Fruit fly (Drosophila melanogaster) whole organism, adult: ENCODE data around the gene CG9586.

Source experiments
- CG11617 ChIP-seq: fragments of 200-800 bp; sonication (Bioruptor generic); optimal IDR thresholded peaks from 2 replicates; lab custom pipeline; 2017; ENCODE audit warnings: mild to moderate bottlenecking, missing biosample characterization, missing genetic modification reagents, missing genetic modification characterization
- CG14711 ChIP-seq: fragments of 200-800 bp; sonication (Bioruptor generic); optimal IDR thresholded peaks from 2 replicates; lab custom pipeline; 2018; ENCODE audit warnings: missing biosample characterization, mild to moderate bottlenecking, missing genetic modification characterization, moderate library complexity
- CG1620 ChIP-seq: fragments of 200-800 bp; sonication (Bioruptor generic); optimal IDR thresholded peaks from 2 replicates; lab custom pipeline; 2016; ENCODE audit warnings: missing biosample characterization, missing genetic modification characterization
- CG33017 ChIP-seq: fragments of 200-800 bp; sonication (Bioruptor generic); optimal IDR thresholded peaks from 2 replicates; lab custom pipeline; 2018; ENCODE audit warnings: missing biosample characterization, mild to moderate bottlenecking, missing genetic modification characterization, moderate library complexity
- CG5204 ChIP-seq: fragments of 200-800 bp; sonication (Bioruptor generic); optimal IDR thresholded peaks from 2 replicates; lab custom pipeline; 2016; ENCODE audit warnings: missing biosample characterization, missing genetic modification characterization
- CG7045 ChIP-seq: fragments of 200-800 bp; sonication (Bioruptor generic); optimal IDR thresholded peaks from 2 replicates; lab custom pipeline; 2017; ENCODE audit warnings: missing biosample characterization, mild to moderate bottlenecking, missing genetic modification characterization
- CG7101 ChIP-seq: fragments of 200-800 bp; sonication (Bioruptor generic); optimal IDR thresholded peaks from 2 replicates; lab custom pipeline; 2018; ENCODE audit warnings: missing biosample characterization, mild to moderate bottlenecking, missing genetic modification characterization, moderate library complexity
- Clk ChIP-seq: fragments of 200-800 bp; sonication (Bioruptor generic); optimal IDR thresholded peaks from 2 replicates; lab custom pipeline; 2017; ENCODE audit warnings: missing biosample characterization, missing genetic modification characterization
- Crg-1 ChIP-seq: fragments of 200-800 bp; sonication (Bioruptor generic); optimal IDR thresholded peaks from 2 replicates; lab custom pipeline; 2016; ENCODE audit warnings: missing biosample characterization, missing genetic modification characterization
- Mnt ChIP-seq: fragments of 200-800 bp; sonication (Bioruptor generic); optimal IDR thresholded peaks from 2 replicates; lab custom pipeline; 2016; ENCODE audit warnings: missing biosample characterization, mild to moderate bottlenecking, missing genetic modification characterization
- cnc ChIP-seq, 2 experiments: fragments of >200 bp; optimal IDR thresholded peaks; 2 replicates each; lab custom pipeline; 2017
- kay ChIP-seq: fragments of 200-800 bp; sonication (Bioruptor generic); peaks from one replicate; lab custom pipeline; 2016; ENCODE audit warnings: missing biosample characterization, missing genetic modification characterization, borderline replicate concordance
- tj ChIP-seq: fragments of 200-800 bp; sonication (Bioruptor generic); optimal IDR thresholded peaks from 3 replicates; lab custom pipeline; 2017; ENCODE audit warnings: missing biosample characterization, mild to moderate bottlenecking, missing genetic modification characterization, moderate library complexity

- TF ChIP-seq CG11617 (GFP tag; lab: Kevin White, UChicago) (no peak), CG7045 (GFP tag; lab: Kevin White, UChicago) (no peak), Clk (GFP tag; lab: Kevin White, UChicago) (no peak), CG7101 (tag; lab: Kevin White, UChicago) (no peak), Crg-1 (GFP tag; lab: Kevin White, UChicago) (no peak), CG33017 (tag; lab: Kevin White, UChicago) (no peak), kay (GFP tag; lab: Kevin White, UChicago) (no peak), CG5204 (no peak), CG14711 (tag; lab: Kevin White, UChicago) (no peak), Mnt (GFP tag; lab: Kevin White, UChicago) (no peak), CG1620 (GFP tag; lab: Kevin White, UChicago) (no peak), tj (GFP tag; lab: Kevin White, UChicago) (no peak), cnc (optimal IDR thresholded peaks at IDR 0.05; lab: Kevin White, UChicago) (no peak)
These were observed 49.6 kb upstream of the CG9586 start for dm6 chr2L:9215899-9216298.
